Fruit fly (Drosophila melanogaster) whole organism, prepupa: ENCODE measurements around the gene CG42529.

ENCODE experiments used
- CG11762 ChIP-seq: fragments of 200-800 bp; sonication (Bioruptor generic); optimal IDR thresholded peaks from 3 replicates; lab custom pipeline; 2016; ENCODE audit warnings: missing biosample characterization, missing genetic modification characterization; ENCODE audit not compliant: insufficient read depth
- CG34406 ChIP-seq: fragments of 200-800 bp; sonication (Bioruptor generic); optimal IDR thresholded peaks from 3 replicates; lab custom pipeline; 2016; ENCODE audit warnings: missing biosample characterization, missing genetic modification characterization
- Sox102F ChIP-seq: fragments of 200-800 bp; sonication (Bioruptor generic); optimal IDR thresholded peaks from 2 replicates; lab custom pipeline; 2016; ENCODE audit warnings: missing biosample characterization, mild to moderate bottlenecking, missing genetic modification characterization
- Sox15 ChIP-seq: fragments of 200-800 bp; sonication (Bioruptor generic); optimal IDR thresholded peaks from 3 replicates; lab custom pipeline; 2016; ENCODE audit warnings: missing biosample characterization, missing genetic modification characterization
- acj6 ChIP-seq: fragments of 200-800 bp; sonication (Bioruptor generic); optimal IDR thresholded peaks from 3 replicates; lab custom pipeline; 2016; ENCODE audit warnings: missing biosample characterization, missing genetic modification characterization
- fd85E ChIP-seq: fragments of 200-800 bp; sonication (Bioruptor generic); optimal IDR thresholded peaks from 3 replicates; lab custom pipeline; 2016; ENCODE audit warnings: missing biosample characterization, missing genetic modification characterization
- lz ChIP-seq: fragments of 200-800 bp; sonication (Bioruptor generic); optimal IDR thresholded peaks from 3 replicates; lab custom pipeline; 2016; ENCODE audit warnings: missing biosample characterization, missing genetic modification characterization
- net ChIP-seq: fragments of 200-800 bp; sonication (Bioruptor generic); optimal IDR thresholded peaks from 3 replicates; lab custom pipeline; 2016; ENCODE audit warnings: missing biosample characterization, missing genetic modification characterization
- salr ChIP-seq, 2 experiments: fragments of 200-800 bp; sonication (Bioruptor generic); optimal IDR thresholded peaks; 3 replicates each; lab custom pipeline; 2016 to 2018; ENCODE audit warnings: missing biosample characterization in 2 of 2, missing genetic modification characterization in 2 of 2, mild to moderate bottlenecking in 1 of 2
- spab ChIP-seq: fragments of 200-800 bp; sonication (Bioruptor generic); optimal IDR thresholded peaks from 2 replicates; lab custom pipeline; 2017; ENCODE audit warnings: missing biosample characterization, mild to moderate bottlenecking, missing genetic modification characterization, missing genetic modification reagents

dm6 chr3L:19682902-19683301 is 45.9 kb upstream of the CG42529 start:
- TF ChIP-seq acj6 (GFP tag; lab: Kevin White, UChicago) (no peak), Sox102F (GFP tag; lab: Kevin White, UChicago) (no peak), net (GFP tag; lab: Kevin White, UChicago) (no peak), fd85E (no peak), spab (GFP tag; lab: Kevin White, UChicago) (no peak), CG11762 (no peak), Sox15 (GFP tag; lab: Kevin White, UChicago) (no peak), salr (GFP tag; optimal IDR thresholded peaks at IDR 0.05; lab: Kevin White, UChicago) (no peak), CG34406 (GFP tag; lab: Kevin White, UChicago) (no peak), lz (GFP tag; lab: Kevin White, UChicago) (no peak)
